Worm (Caenorhabditis elegans) whole organism, mixed stage, embryonic: ENCODE measurements around the gene F28H6.4.

Experiments
- M03D4.4 ChIP-seq: sonication (generic microtip); optimal IDR thresholded peaks from 2 replicates; lab custom pipeline; 2017; ENCODE audit warnings: mild to moderate bottlenecking, missing genetic modification characterization, missing compliant biosample characterization
- blmp-1 ChIP-seq: fragments of 150-350 bp; optimal IDR thresholded peaks from 2 replicates; lab custom pipeline; 2014; ENCODE audit warnings: missing biosample characterization, missing genetic modification characterization
- ceh-39 ChIP-seq: fragments of 150-350 bp; optimal IDR thresholded peaks from 2 replicates; lab custom pipeline; 2014; ENCODE audit warnings: missing biosample characterization, missing genetic modification characterization
- ceh-43 ChIP-seq: fragments of 200-800 bp; sonication (Bioruptor generic); optimal IDR thresholded peaks from 2 replicates; lab custom pipeline; 2018; ENCODE audit warnings: mild to moderate bottlenecking, missing genetic modification characterization, moderate library complexity, missing compliant biosample characterization
- ces-1 ChIP-seq: fragments of 150-350 bp; optimal IDR thresholded peaks from 2 replicates; lab custom pipeline; 2014; ENCODE audit warnings: missing biosample characterization, missing genetic modification reagents, missing genetic modification characterization
- cnd-1 ChIP-seq: fragments of 200-800 bp; sonication (Bioruptor generic); optimal IDR thresholded peaks from 2 replicates; lab custom pipeline; 2018; ENCODE audit warnings: mild to moderate bottlenecking, missing genetic modification characterization, missing compliant biosample characterization
- drap-1 ChIP-seq: fragments of 200-800 bp; sonication (Bioruptor generic); optimal IDR thresholded peaks from 3 replicates; lab custom pipeline; 2018; ENCODE audit warnings: mild to moderate bottlenecking, missing genetic modification characterization, missing compliant biosample characterization
- elt-1 ChIP-seq: sonication (generic microtip); optimal IDR thresholded peaks from 2 replicates; lab custom pipeline; 2017; ENCODE audit warnings: missing genetic modification characterization, mild to moderate bottlenecking, missing compliant biosample characterization, antibody characterized with exemption, moderate library complexity, borderline replicate concordance; ENCODE audit not compliant: insufficient read depth
- elt-3 ChIP-seq: fragments of 150-350 bp; optimal IDR thresholded peaks from 2 replicates; lab custom pipeline; 2014; ENCODE audit warnings: missing biosample characterization, missing genetic modification characterization
- flh-1 ChIP-seq: fragments of 200-800 bp; sonication (Bioruptor generic); optimal IDR thresholded peaks from 2 replicates; lab custom pipeline; 2018; ENCODE audit warnings: mild to moderate bottlenecking, missing genetic modification characterization, moderate library complexity, missing compliant biosample characterization
- ham-2 ChIP-seq: fragments of 200-800 bp; sonication (Bioruptor generic); optimal IDR thresholded peaks from 2 replicates; lab custom pipeline; 2018; ENCODE audit warnings: mild to moderate bottlenecking, missing genetic modification characterization, missing compliant biosample characterization
- hlh-1 ChIP-seq: fragments of 150-350 bp; optimal IDR thresholded peaks from 2 replicates; lab custom pipeline; 2014; ENCODE audit warnings: missing biosample characterization, missing genetic modification reagents, missing genetic modification characterization
- lin-13 ChIP-seq: fragments of 150-350 bp; optimal IDR thresholded peaks from 2 replicates; lab custom pipeline; 2014; ENCODE audit warnings: missing biosample characterization, missing genetic modification characterization
- lin-32 ChIP-seq: fragments of 200-800 bp; sonication (Bioruptor generic); optimal IDR thresholded peaks from 2 replicates; lab custom pipeline; 2018; ENCODE audit warnings: mild to moderate bottlenecking, missing genetic modification characterization, missing compliant biosample characterization
- lsy-2 ChIP-seq: fragments of 150-350 bp; optimal IDR thresholded peaks from 2 replicates; lab custom pipeline; 2014; ENCODE audit warnings: missing biosample characterization, missing genetic modification characterization
- mab-5 ChIP-seq: fragments of 150-350 bp; optimal IDR thresholded peaks from 2 replicates; lab custom pipeline; 2014; ENCODE audit warnings: missing biosample characterization, missing genetic modification characterization
- mep-1 ChIP-seq: fragments of 150-350 bp; optimal IDR thresholded peaks from 2 replicates; lab custom pipeline; 2017; ENCODE audit warnings: missing biosample characterization, missing genetic modification reagents, missing genetic modification characterization, inconsistent platforms
- mls-2 ChIP-seq: sonication (generic microtip); optimal IDR thresholded peaks from 2 replicates; lab custom pipeline; 2016; ENCODE audit warnings: mild to moderate bottlenecking, missing genetic modification characterization, moderate library complexity, missing compliant biosample characterization
- nhr-12 ChIP-seq: fragments of 150-350 bp; optimal IDR thresholded peaks from 2 replicates; lab custom pipeline; 2014; ENCODE audit warnings: missing biosample characterization, missing genetic modification characterization
- nhr-2 ChIP-seq: fragments of 150-350 bp; optimal IDR thresholded peaks from 2 replicates; lab custom pipeline; 2014; ENCODE audit warnings: missing biosample characterization, missing genetic modification characterization
- nhr-237 ChIP-seq: fragments of 150-350 bp; optimal IDR thresholded peaks from 2 replicates; lab custom pipeline; 2014; ENCODE audit warnings: missing biosample characterization, missing genetic modification characterization
- nhr-28 ChIP-seq: fragments of 150-350 bp; optimal IDR thresholded peaks from 2 replicates; lab custom pipeline; 2014; ENCODE audit warnings: missing biosample characterization, missing genetic modification characterization
- nhr-76 ChIP-seq: sonication (generic microtip); optimal IDR thresholded peaks from 2 replicates; lab custom pipeline; 2017; ENCODE audit warnings: missing biosample characterization, missing genetic modification characterization
- pha-4 ChIP-seq: fragments of 150-350 bp; optimal IDR thresholded peaks from 2 replicates; lab custom pipeline; 2018; ENCODE audit warnings: missing biosample characterization, missing genetic modification reagents, missing genetic modification characterization
- sem-2 ChIP-seq: fragments of 200-800 bp; sonication (Bioruptor generic); optimal IDR thresholded peaks from 2 replicates; lab custom pipeline; 2018; ENCODE audit warnings: mild to moderate bottlenecking, missing genetic modification characterization, missing compliant biosample characterization
- snpc-4 ChIP-seq: fragments of 150-350 bp; optimal IDR thresholded peaks from 2 replicates; lab custom pipeline; 2014; ENCODE audit warnings: missing biosample characterization, missing genetic modification characterization
- sptf-1 ChIP-seq: sonication (generic microtip); optimal IDR thresholded peaks from 2 replicates; lab custom pipeline; 2017; ENCODE audit warnings: mild to moderate bottlenecking, missing genetic modification characterization, moderate library complexity, missing compliant biosample characterization
- tbx-8 ChIP-seq: fragments of 200-800 bp; sonication (Bioruptor generic); optimal IDR thresholded peaks from 2 replicates; lab custom pipeline; 2018; ENCODE audit warnings: mild to moderate bottlenecking, missing genetic modification characterization, moderate library complexity, missing compliant biosample characterization
- unc-120 ChIP-seq: sonication (generic microtip); optimal IDR thresholded peaks from 2 replicates; lab custom pipeline; 2017; ENCODE audit warnings: missing genetic modification characterization, missing compliant biosample characterization; ENCODE audit not compliant: poor library complexity, severe bottlenecking
- unc-39 ChIP-seq: fragments of 150-350 bp; optimal IDR thresholded peaks from 2 replicates; lab custom pipeline; 2014; ENCODE audit warnings: missing biosample characterization, missing genetic modification characterization
- unc-62 ChIP-seq: fragments of 150-350 bp; optimal IDR thresholded peaks from 2 replicates; lab custom pipeline; 2014; ENCODE audit warnings: missing biosample characterization, missing genetic modification reagents, missing genetic modification characterization
- zip-8 ChIP-seq: fragments of 150-350 bp; optimal IDR thresholded peaks from 2 replicates; lab custom pipeline; 2014; ENCODE audit warnings: missing biosample characterization, missing genetic modification characterization
- ztf-11 ChIP-seq: fragments of 150-350 bp; optimal IDR thresholded peaks from 2 replicates; lab custom pipeline; 2014; ENCODE audit warnings: missing biosample characterization, missing genetic modification characterization

F28H6.4 gene

ce11 chrX:14156913-14157312 lies 29.2 kb downstream of the F28H6.4 start, which contains the start of gene ceh-90:
ceh-90 (minus strand) TSS chrX:14157013.
- TF ChIP-seq nhr-76 (tag; lab: Kevin White, UChicago), result no peak
- no peak for TF ChIP-seq unc-62 (GFP tag; lab: Kevin White, UChicago)
- no peak for TF ChIP-seq snpc-4
- no peak for TF ChIP-seq ham-2 (GFP tag; lab: Kevin White, UChicago)
- TF ChIP-seq cnd-1 (tag; lab: Kevin White, UChicago), result no peak
- no peak for TF ChIP-seq pha-4 (tag; lab: Kevin White, UChicago)
- TF ChIP-seq ztf-11 (tag; lab: Kevin White, UChicago), result no peak
- no peak for TF ChIP-seq hlh-1 (tag; lab: Kevin White, UChicago)
- no peak for TF ChIP-seq nhr-2 (tag; lab: Kevin White, UChicago)
- TF ChIP-seq mls-2 (tag; lab: Kevin White, UChicago), result no peak
- TF ChIP-seq blmp-1, result no peak
- TF ChIP-seq tbx-8 (GFP tag; lab: Kevin White, UChicago), result no peak
- no peak for TF ChIP-seq ces-1
- no peak for TF ChIP-seq elt-1
- no peak for TF ChIP-seq zip-8 (tag; lab: Kevin White, UChicago)
- no peak for TF ChIP-seq M03D4.4 (tag; lab: Kevin White, UChicago)
- TF ChIP-seq sem-2, result no peak

- TF ChIP-seq ceh-43 (GFP tag; lab: Kevin White, UChicago), result no peak
- TF ChIP-seq elt-3 (tag; lab: Kevin White, UChicago), result no peak
- no peak for TF ChIP-seq hlh-1 (tag; lab: Kevin White, UChicago)
- no peak for TF ChIP-seq nhr-28
- TF ChIP-seq zip-8 (tag; lab: Kevin White, UChicago), result no peak
- TF ChIP-seq mab-5 (tag; lab: Kevin White, UChicago), result no peak
- TF ChIP-seq lin-32 (GFP tag; lab: Kevin White, UChicago), result no peak
- no peak for TF ChIP-seq flh-1 (GFP tag; lab: Kevin White, UChicago)
- TF ChIP-seq cnd-1 (tag; lab: Kevin White, UChicago), result no peak
- TF ChIP-seq nhr-12, result no peak
- no peak for TF ChIP-seq sem-2
- TF ChIP-seq blmp-1, result no peak
- no peak for TF ChIP-seq unc-120
- TF ChIP-seq lsy-2, result no peak
- TF ChIP-seq pha-4 (tag; lab: Kevin White, UChicago), result no peak
- no peak for TF ChIP-seq snpc-4
- TF ChIP-seq lin-13, result no peak
- TF ChIP-seq sptf-1, result no peak
Observed at ce11 chrX:14161684-14162347, 34.1 kb downstream of the F28H6.4 start, which contains the start of gene lgc-25. lgc-25 (minus strand) TSS chrX:14161734.

ce11 chrX:14164234-14164633 lies 36.6 kb downstream of the F28H6.4 start, which contains the start of gene vha-20:
vha-20 (minus strand) TSS chrX:14164506.
- TF ChIP-seq cnd-1 (tag; lab: Kevin White, UChicago) (no peak), unc-62 (GFP tag; lab: Kevin White, UChicago) (no peak), sptf-1 (no peak), nhr-237 (tag; lab: Kevin White, UChicago) (no peak), flh-1 (GFP tag; lab: Kevin White, UChicago) (no peak), tbx-8 (GFP tag; lab: Kevin White, UChicago) (no peak), nhr-12 (no peak), nhr-76 (tag; lab: Kevin White, UChicago) (no peak), elt-3 (tag; lab: Kevin White, UChicago) (no peak)

ce11 chrX:14165156-14165555 lies 37.5 kb downstream of the F28H6.4 start:
- no peak for TF ChIP-seq pha-4 (tag; lab: Kevin White, UChicago)
- TF ChIP-seq ceh-39 (tag; lab: Kevin White, UChicago), result no peak
- TF ChIP-seq nhr-2 (tag; lab: Kevin White, UChicago), result no peak
- no peak for TF ChIP-seq drap-1
- TF ChIP-seq ceh-43 (GFP tag; lab: Kevin White, UChicago), result no peak
- no peak for TF ChIP-seq blmp-1
- no peak for TF ChIP-seq nhr-76 (tag; lab: Kevin White, UChicago)
- TF ChIP-seq sem-2, result no peak
- no peak for TF ChIP-seq mls-2 (tag; lab: Kevin White, UChicago)
- no peak for TF ChIP-seq unc-120
- TF ChIP-seq lsy-2, result no peak
- TF ChIP-seq unc-39 (tag; lab: Kevin White, UChicago), result no peak
- no peak for TF ChIP-seq mep-1 (tag; lab: Kevin White, UChicago)
- TF ChIP-seq snpc-4, result no peak
- TF ChIP-seq lin-32 (GFP tag; lab: Kevin White, UChicago), result no peak
- no peak for TF ChIP-seq ztf-11 (tag; lab: Kevin White, UChicago)
- TF ChIP-seq, all 35 proteins: peak for 0
